Fruit fly (Drosophila melanogaster) whole organism, embryonic: Measurements from ENCODE around the gene Dph5.

Source experiments
- BEAF-32 ChIP-seq: fragments of 200-800 bp; sonication (Bioruptor generic); optimal IDR thresholded peaks from 3 replicates; lab custom pipeline; 2017; ENCODE audit warnings: missing biosample characterization, missing genetic modification characterization, mild to moderate bottlenecking, moderate library complexity, missing genetic modification reagents
- Blimp-1 ChIP-seq: fragments of 200-800 bp; sonication (Bioruptor generic); optimal IDR thresholded peaks from 3 replicates; lab custom pipeline; 2018; ENCODE audit warnings: missing biosample characterization, missing genetic modification characterization, mild to moderate bottlenecking, moderate library complexity, missing genetic modification reagents
- CG1024 ChIP-seq: fragments of 200-800 bp; sonication (Bioruptor generic); IDR thresholded peaks from 2 replicates; pipeline ENCODE4 v1.3.6; 2022; ENCODE audit warnings: missing biosample characterization, missing genetic modification characterization
- CG10462 ChIP-seq: fragments of 200-800 bp; sonication (Bioruptor generic); optimal IDR thresholded peaks from 2 replicates; lab custom pipeline; 2016; ENCODE audit warnings: missing biosample characterization, missing genetic modification characterization
- CG11560 ChIP-seq: fragments of 200-800 bp; sonication (Bioruptor generic); IDR thresholded peaks from 3 replicates; pipeline ENCODE4 v1.3.6; 2022; ENCODE audit warnings: missing biosample characterization, missing genetic modification characterization
- CG13287 ChIP-seq: fragments of 200-800 bp; sonication (Bioruptor generic); IDR thresholded peaks from 2 replicates; pipeline ENCODE4 v1.3.6; 2022; ENCODE audit warnings: missing biosample characterization, missing genetic modification characterization; ENCODE audit not compliant: partially characterized antibody
- CG14667 ChIP-seq: fragments of 200-800 bp; sonication (Bioruptor generic); IDR thresholded peaks from 2 replicates; pipeline ENCODE4 v1.3.6; 2022; ENCODE audit warnings: missing biosample characterization, missing genetic modification characterization
- CG16813 ChIP-seq: fragments of 200-800 bp; sonication (Bioruptor generic); IDR thresholded peaks from 3 replicates; pipeline ENCODE4 v1.3.6; 2022; ENCODE audit warnings: missing biosample characterization, missing genetic modification characterization; ENCODE audit not compliant: partially characterized antibody
- CG17328 ChIP-seq: fragments of 200-800 bp; sonication (Bioruptor generic); IDR thresholded peaks from 2 replicates; pipeline ENCODE4 v1.3.6; 2022; ENCODE audit warnings: missing biosample characterization, missing genetic modification characterization
- CG2116 ChIP-seq: fragments of 200-800 bp; sonication (Bioruptor generic); optimal IDR thresholded peaks from 3 replicates; lab custom pipeline; 2018; ENCODE audit warnings: missing biosample characterization, mild to moderate bottlenecking, missing genetic modification characterization
- CG34224 ChIP-seq: fragments of 200-800 bp; sonication (Bioruptor generic); IDR thresholded peaks from 3 replicates; pipeline ENCODE4 v1.3.6; 2022; ENCODE audit warnings: missing biosample characterization, missing genetic modification characterization; ENCODE audit not compliant: partially characterized antibody
- CG3838 ChIP-seq: fragments of 200-800 bp; sonication (Bioruptor generic); optimal IDR thresholded peaks from 3 replicates; lab custom pipeline; 2016; ENCODE audit warnings: missing biosample characterization, missing genetic modification characterization
- CG3995 ChIP-seq: fragments of 200-800 bp; sonication (Bioruptor generic); optimal IDR thresholded peaks from 3 replicates; lab custom pipeline; 2016; ENCODE audit warnings: missing biosample characterization, missing genetic modification characterization
- CG6683 ChIP-seq: fragments of 200-800 bp; sonication (Bioruptor generic); optimal IDR thresholded peaks from 2 replicates; lab custom pipeline; 2017; ENCODE audit warnings: missing biosample characterization, mild to moderate bottlenecking, missing genetic modification characterization, missing genetic modification reagents
- CG8281 ChIP-seq: fragments of 200-800 bp; sonication (Bioruptor generic); optimal IDR thresholded peaks from 2 replicates; lab custom pipeline; 2018; ENCODE audit warnings: missing biosample characterization, mild to moderate bottlenecking, missing genetic modification characterization, moderate library complexity
- CG8388 ChIP-seq: fragments of 200-800 bp; sonication (Bioruptor generic); optimal IDR thresholded peaks from 2 replicates; lab custom pipeline; 2019; ENCODE audit warnings: missing biosample characterization, mild to moderate bottlenecking, missing genetic modification characterization, moderate library complexity
- Dll ChIP-seq: fragments of 200-800 bp; sonication (Bioruptor generic); IDR thresholded peaks from 4 replicates; pipeline ENCODE4 v1.3.6; 2022; ENCODE audit warnings: missing biosample characterization, missing genetic modification characterization; ENCODE audit not compliant: partially characterized antibody
- Dp ChIP-seq: fragments of 200-800 bp; sonication (Bioruptor generic); optimal IDR thresholded peaks from 2 replicates; lab custom pipeline; 2018; ENCODE audit warnings: missing biosample characterization, mild to moderate bottlenecking, missing genetic modification characterization, moderate library complexity
- Dref ChIP-seq: fragments of 200-800 bp; sonication (Bioruptor generic); IDR thresholded peaks from 2 replicates; pipeline ENCODE4 v1.3.6; 2022; ENCODE audit warnings: missing biosample characterization, missing genetic modification characterization
- Drgx ChIP-seq: fragments of 200-800 bp; sonication (Bioruptor generic); IDR thresholded peaks from 2 replicates; pipeline ENCODE4 v1.3.6; 2022; ENCODE audit warnings: missing biosample characterization, missing genetic modification characterization
- MBD-R2 ChIP-seq: fragments of 200-800 bp; sonication (Bioruptor generic); IDR thresholded peaks from 2 replicates; pipeline ENCODE4 v1.3.6; 2022; ENCODE audit warnings: missing biosample characterization, missing genetic modification characterization
- MESR4 ChIP-seq: fragments of 200-800 bp; sonication (Bioruptor generic); optimal IDR thresholded peaks from 2 replicates; lab custom pipeline; 2018; ENCODE audit warnings: missing biosample characterization, mild to moderate bottlenecking, missing genetic modification characterization, moderate library complexity
- Myb ChIP-seq: fragments of 200-800 bp; sonication (Bioruptor generic); optimal IDR thresholded peaks from 2 replicates; lab custom pipeline; 2016; ENCODE audit warnings: missing biosample characterization, missing genetic modification characterization
- Scr ChIP-seq: fragments of 200-800 bp; sonication (Bioruptor generic); IDR thresholded peaks from 2 replicates; pipeline ENCODE4 v1.3.6; 2022; ENCODE audit warnings: missing biosample characterization, missing genetic modification characterization; ENCODE audit not compliant: partially characterized antibody
- Spps ChIP-seq: fragments of 200-800 bp; sonication (Bioruptor generic); optimal IDR thresholded peaks from 2 replicates; lab custom pipeline; 2018; ENCODE audit warnings: missing biosample characterization, mild to moderate bottlenecking, missing genetic modification characterization
- Sry-β ChIP-seq: fragments of 200-800 bp; sonication (Bioruptor generic); optimal IDR thresholded peaks from 2 replicates; lab custom pipeline; 2018; ENCODE audit warnings: missing biosample characterization, mild to moderate bottlenecking, missing genetic modification characterization, moderate library complexity
- YL-1 ChIP-seq: fragments of 200-800 bp; sonication (Bioruptor generic); optimal IDR thresholded peaks from 3 replicates; lab custom pipeline; 2017; ENCODE audit warnings: missing biosample characterization, mild to moderate bottlenecking, missing genetic modification characterization
- ato ChIP-seq: fragments of 200-800 bp; sonication (Bioruptor generic); IDR thresholded peaks from 2 replicates; pipeline ENCODE4 v1.3.6; 2022; ENCODE audit warnings: missing biosample characterization, missing genetic modification characterization; ENCODE audit not compliant: partially characterized antibody
- bsh ChIP-seq, 2 experiments: fragments of 200-800 bp; sonication (Bioruptor generic); optimal IDR thresholded peaks; 2 replicates each; lab custom pipeline; 2017 to 2018; ENCODE audit warnings: mild to moderate bottlenecking in 2 of 2, missing biosample characterization in 2 of 2, missing genetic modification characterization in 2 of 2, moderate library complexity in 1 of 2
- chn ChIP-seq: fragments of 200-800 bp; sonication (Bioruptor generic); optimal IDR thresholded peaks from 2 replicates; lab custom pipeline; 2016; ENCODE audit warnings: missing biosample characterization, missing genetic modification characterization
- crp ChIP-seq, 2 experiments: fragments of 200-800 bp; sonication (Bioruptor generic); optimal IDR thresholded peaks; 2 replicates in 1 of 2; 3 replicates in 1 of 2; lab custom pipeline; 2017; ENCODE audit warnings: missing biosample characterization in 2 of 2, missing genetic modification characterization in 2 of 2, mild to moderate bottlenecking in 1 of 2, moderate library complexity in 1 of 2
- esg ChIP-seq: fragments of 200-800 bp; sonication (Bioruptor generic); conservative IDR thresholded peaks from 2 replicates; pipeline ENCODE4 v1.3.6; 2022; ENCODE audit warnings: missing biosample characterization, missing genetic modification characterization
- gfzf ChIP-seq: fragments of 200-800 bp; sonication (Bioruptor generic); optimal IDR thresholded peaks from 2 replicates; lab custom pipeline; 2016; ENCODE audit warnings: missing biosample characterization, mild to moderate bottlenecking, missing genetic modification characterization, moderate library complexity
- gro ChIP-seq: fragments of 200-800 bp; sonication (Bioruptor generic); optimal IDR thresholded peaks from 2 replicates; lab custom pipeline; 2016; ENCODE audit warnings: missing biosample characterization, missing genetic modification characterization
- lov ChIP-seq, 2 experiments: fragments of 200-800 bp in 1 of 2; fragments of >200 bp in 1 of 2; sonication (Bioruptor generic) in 1 of 2; IDR thresholded peaks in 1 of 2; optimal IDR thresholded peaks in 1 of 2; 2 replicates in 1 of 2; 3 replicates in 1 of 2; pipeline versions ENCODE4 v1.3.6 to Lab custom; 2017 to 2022; ENCODE audit warnings: missing biosample characterization in 1 of 2, missing genetic modification characterization in 1 of 2
- oc ChIP-seq: fragments of 200-800 bp; sonication (Bioruptor generic); optimal IDR thresholded peaks from 2 replicates; lab custom pipeline; 2018; ENCODE audit warnings: missing biosample characterization, mild to moderate bottlenecking, missing genetic modification characterization, moderate library complexity
- pzg ChIP-seq: fragments of 200-800 bp; sonication (Bioruptor generic); optimal IDR thresholded peaks from 3 replicates; lab custom pipeline; 2018; ENCODE audit warnings: missing biosample characterization, mild to moderate bottlenecking, missing genetic modification characterization, moderate library complexity
- run ChIP-seq: fragments of 200-800 bp; sonication (Bioruptor generic); optimal IDR thresholded peaks from 3 replicates; lab custom pipeline; 2018; ENCODE audit warnings: missing biosample characterization, mild to moderate bottlenecking, missing genetic modification characterization
- scrt ChIP-seq: fragments of 200-800 bp; sonication (Bioruptor generic); optimal IDR thresholded peaks from 2 replicates; lab custom pipeline; 2018; ENCODE audit warnings: missing biosample characterization, mild to moderate bottlenecking, missing genetic modification characterization, moderate library complexity
- sna ChIP-seq: fragments of 200-800 bp; sonication (Bioruptor generic); IDR thresholded peaks from 2 replicates; pipeline ENCODE4 v1.3.6; 2022; ENCODE audit warnings: missing biosample characterization, missing genetic modification characterization; ENCODE audit not compliant: partially characterized antibody
- tin ChIP-seq: fragments of 200-800 bp; sonication (Bioruptor generic); optimal IDR thresholded peaks from 3 replicates; lab custom pipeline; 2016; ENCODE audit warnings: missing biosample characterization, missing genetic modification characterization
- tll ChIP-seq, 2 experiments: fragments of 200-800 bp in 1 of 2; fragments of >200 bp in 1 of 2; sonication (Bioruptor generic) in 1 of 2; optimal IDR thresholded peaks; 2 replicates each; lab custom pipeline; 2017 to 2019; ENCODE audit warnings: missing biosample characterization in 2 of 2, missing genetic modification characterization in 2 of 2, mild to moderate bottlenecking in 1 of 2, moderate library complexity in 1 of 2
- trem ChIP-seq: fragments of 200-800 bp; optimal IDR thresholded peaks from 3 replicates; lab custom pipeline; 2019; ENCODE audit warnings: missing biosample characterization, mild to moderate bottlenecking, missing genetic modification characterization, moderate library complexity

The Dph5 gene

DNA sequence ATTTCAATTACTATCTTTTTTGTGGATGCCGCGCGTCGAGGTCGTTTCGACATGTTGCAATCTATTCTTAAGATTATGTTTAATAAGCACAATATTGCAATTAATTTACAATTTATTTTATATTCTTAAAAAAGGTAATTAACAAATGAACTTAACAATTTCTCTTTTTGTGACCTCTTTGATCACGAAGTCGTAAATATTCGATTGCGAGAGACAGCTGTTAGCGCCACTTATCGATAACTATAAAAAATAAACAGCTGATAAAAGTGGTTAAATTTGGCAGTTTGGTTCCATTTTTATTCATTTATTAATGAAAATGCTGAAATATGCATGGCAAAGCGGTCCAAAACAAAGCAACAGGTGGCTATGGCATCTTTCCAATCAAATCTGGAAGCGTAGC, 30.4 kb upstream of the Dph5 start, which contains the start of the genes CG31156 and mRRF2:
Gene CG31156, minus strand, starts transcription at position 209 of the 400 bp plus-strand sequence.
Gene mRRF2, plus strand, starts transcription at position 239 of the 400 bp plus-strand sequence.
- TF ChIP-seq Drgx (no peak), MESR4 (GFP tag; lab: Kevin White, UChicago) (peak; percentile 13), MBD-R2 (peak; percentile 45; the same call in 1 of the 2 replicates), crp (GFP tag; optimal IDR thresholded peaks at IDR 0.05; lab: Kevin White, UChicago) (peak; percentile 42 to 90), tll (GFP tag; optimal IDR thresholded peaks at IDR 0.05; lab: Kevin White, UChicago) (peak in 1 of 2 experiments; percentile 40), Sry-β (GFP tag; lab: Kevin White, UChicago) (no peak), Scr (GFP tag; lab: Robert Waterston, UW) (peak; percentile 36; the same call in 1 of the 2 replicates), trem (tag; lab: Kevin White, UChicago) (peak; percentile 11), Myb (GFP tag; lab: Kevin White, UChicago) (peak; percentile 28), pzg (GFP tag; lab: Kevin White, UChicago) (peak; percentile 5), BEAF-32 (peak; percentile 20), CG10462 (GFP tag; lab: Kevin White, UChicago) (no peak), sna (GFP tag; lab: Robert Waterston, UW) (0 out of 2 replicates have a peak, but pooled peaks have one; percentile 44), CG34224 (peak; percentile 44; the same call in 2 of the 3 replicates), Dll (GFP tag; lab: Robert Waterston, UW) (peak; percentile 59; the same call in 2 of the 4 replicates), YL-1 (GFP tag; lab: Kevin White, UChicago) (peak; percentile 22), Dref (GFP tag; lab: Robert Waterston, UW) (peak; percentile 56), CG3995 (GFP tag; lab: Kevin White, UChicago) (peak; percentile 83), CG2116 (GFP tag; lab: Kevin White, UChicago) (peak; percentile 18), CG16813 (GFP tag; lab: Robert Waterston, UW) (no peak), Dp (GFP tag; lab: Kevin White, UChicago) (peak; percentile 52), gro (GFP tag; lab: Kevin White, UChicago) (no peak), CG13287 (GFP tag; lab: Robert Waterston, UW) (peak; percentile 67), lov (optimal IDR thresholded peaks at IDR 0.05; lab: Kevin White, UChicago) (no peak), lov (GFP tag; IDR thresholded peaks at IDR 0.05; lab: Robert Waterston, UW) (no peak), CG11560 (tag; lab: Robert Waterston, UW) (peak; percentile 91; the same call in 1 of the 3 replicates)

DNA sequence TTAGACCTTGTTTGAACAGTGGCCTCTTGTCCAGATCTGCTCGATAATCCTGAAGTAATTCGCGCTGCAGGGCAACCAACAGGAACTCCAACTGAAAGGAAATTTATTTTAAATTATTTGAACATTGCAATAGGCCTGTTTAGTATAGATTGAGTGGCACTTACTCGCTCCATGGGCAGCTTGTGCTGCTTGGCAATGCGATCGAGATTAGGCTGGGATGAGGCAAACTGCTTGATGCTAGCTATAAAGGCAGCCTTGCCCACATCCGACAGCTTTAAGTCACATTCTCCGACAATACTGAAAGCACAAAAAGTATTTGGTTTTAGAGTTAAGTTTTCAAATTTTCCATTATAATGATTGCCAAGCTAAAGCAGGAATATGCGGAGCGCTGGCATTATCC, 26.2 kb upstream of the Dph5 start, which contains the start of gene CG13843:
Gene CG13843, plus strand, starts transcription at position 301 of the 400 bp plus-strand sequence.
- TF ChIP-seq scrt (no peak), CG1024 (no peak), gfzf (no peak), MBD-R2 (no peak), tin (GFP tag; lab: Kevin White, UChicago) (no peak), Spps (tag; lab: Kevin White, UChicago) (no peak), CG6683 (no peak), CG17328 (GFP tag; lab: Robert Waterston, UW) (no peak), run (tag; lab: Kevin White, UChicago) (no peak), CG3838 (GFP tag; lab: Kevin White, UChicago) (no peak), Sry-β (GFP tag; lab: Kevin White, UChicago) (no peak), oc (no peak), CG14667 (GFP tag; lab: Robert Waterston, UW) (no peak), Blimp-1 (GFP tag; lab: Kevin White, UChicago) (no peak), bsh (GFP tag; optimal IDR thresholded peaks at IDR 0.05; lab: Kevin White, UChicago) (no peak), esg (GFP tag; lab: Robert Waterston, UW) (no peak), ato (no peak), CG8281 (tag; lab: Kevin White, UChicago) (no peak), CG8388 (GFP tag; lab: Kevin White, UChicago) (no peak), chn (GFP tag; lab: Kevin White, UChicago) (no peak)
